Worm (Caenorhabditis elegans) whole organism, early embryonic: ENCODE measurements around the gene his-38.

Source experiments
- F13C5.2 ChIP-seq: sonication (generic microtip); optimal IDR thresholded peaks from 2 replicates; lab custom pipeline; 2017; ENCODE audit warnings: mild to moderate bottlenecking, missing genetic modification characterization, inconsistent platforms, missing compliant biosample characterization
- aly-1 ChIP-seq: sonication (generic microtip); optimal IDR thresholded peaks from 2 replicates; lab custom pipeline; 2016; ENCODE audit warnings: missing genetic modification characterization, missing compliant biosample characterization
- ama-1 ChIP-seq: fragments of 150-350 bp; optimal IDR thresholded peaks from 2 replicates; lab custom pipeline; 2014
- ceh-36 ChIP-seq: sonication (generic microtip); optimal IDR thresholded peaks from 2 replicates; lab custom pipeline; 2016; ENCODE audit warnings: missing genetic modification characterization, inconsistent platforms, missing compliant biosample characterization
- ets-7 ChIP-seq: sonication (generic microtip); optimal IDR thresholded peaks from 2 replicates; lab custom pipeline; 2016; ENCODE audit warnings: missing genotype, missing genetic modification characterization, missing compliant biosample characterization
- flt-1 ChIP-seq: fragments of 200-800 bp; sonication (Bioruptor generic); IDR thresholded peaks from 2 replicates; pipeline ENCODE4 v1.3.6; 2022; ENCODE audit warnings: missing genetic modification characterization, missing compliant biosample characterization
- hmbx-1 ChIP-seq: sonication (generic microtip); optimal IDR thresholded peaks from 2 replicates; lab custom pipeline; 2016; ENCODE audit warnings: mild to moderate bottlenecking, missing genetic modification characterization, missing compliant biosample characterization
- hmg-4 ChIP-seq: fragments of 200-800 bp; sonication (Bioruptor generic); optimal IDR thresholded peaks from 2 replicates; lab custom pipeline; 2018; ENCODE audit warnings: mild to moderate bottlenecking, missing genetic modification characterization, missing compliant biosample characterization
- pes-1 ChIP-seq: fragments of 200-800 bp; sonication (Bioruptor generic); IDR thresholded peaks from 2 replicates; pipeline ENCODE4 v1.3.6; 2022; ENCODE audit warnings: missing genetic modification reagents, missing genetic modification characterization, missing compliant biosample characterization
- sea-1 ChIP-seq: fragments of 200-800 bp; sonication (Bioruptor generic); conservative IDR thresholded peaks from 2 replicates; pipeline ENCODE4 v1.3.6; 2022; ENCODE audit warnings: missing genetic modification characterization, missing compliant biosample characterization
- tbx-11 ChIP-seq: fragments of 200-800 bp; sonication (Bioruptor generic); IDR thresholded peaks from 2 replicates; pipeline ENCODE4 v1.3.6; 2022; ENCODE audit warnings: missing genetic modification characterization, missing compliant biosample characterization
- tra-4 ChIP-seq: sonication (generic microtip); optimal IDR thresholded peaks from 2 replicates; lab custom pipeline; 2017; ENCODE audit warnings: missing genetic modification characterization, missing compliant biosample characterization

ce11 chrX:7289565-7289964 lies 20.1 kb downstream of the his-38 start:
- TF ChIP-seq hmg-4 (GFP tag; lab: Kevin White, UChicago) (no peak), ets-7 (tag; lab: Kevin White, UChicago) (no peak), tbx-11 (GFP tag; lab: Robert Waterston, UW) (no peak), F13C5.2 (tag; lab: Kevin White, UChicago) (no peak), ama-1 (lab: Kevin White, UChicago) (no peak), flt-1 (GFP tag; lab: Robert Waterston, UW) (no peak), tra-4 (tag; lab: Kevin White, UChicago) (no peak), ceh-36 (tag; lab: Kevin White, UChicago) (no peak), pes-1 (GFP tag; lab: Robert Waterston, UW) (no peak), sea-1 (GFP tag; lab: Robert Waterston, UW) (no peak), hmbx-1 (tag; lab: Kevin White, UChicago) (no peak), aly-1 (tag; lab: Kevin White, UChicago) (no peak)
